Worm (Caenorhabditis elegans): ENCODE results near the gene C35C5.10.

DNA sequence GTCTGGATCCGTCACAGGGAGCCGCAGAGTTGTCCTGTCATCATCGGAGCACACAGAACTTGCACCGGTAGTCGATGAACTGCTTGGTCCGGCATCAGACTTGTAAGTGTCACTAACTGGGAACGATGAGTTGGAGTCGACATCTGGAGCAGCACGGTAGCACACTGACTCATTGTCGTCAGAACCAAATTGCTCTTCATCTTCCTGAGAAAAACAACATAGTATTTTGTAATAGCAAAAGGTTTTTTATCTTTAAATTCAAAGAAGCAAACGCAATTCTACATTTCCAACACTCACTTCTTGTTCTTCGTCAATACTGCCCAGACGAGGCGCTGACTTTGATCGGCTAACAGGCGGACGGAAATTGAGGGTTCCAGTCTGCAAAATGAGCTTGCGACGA, 34.5 kb downstream of the C35C5.10 start:
- TF ChIP-seq nhr-11 (tag; optimal IDR thresholded peaks at IDR 0.05) (no peak), R02D3.7 (tag; optimal IDR thresholded peaks at IDR 0.05) (no peak), mab-5 (tag; optimal IDR thresholded peaks at IDR 0.05) (no peak), zag-1 (tag; optimal IDR thresholded peaks at IDR 0.05) (no peak), skn-1 (tag; optimal IDR thresholded peaks at IDR 0.05) (no peak), fos-1 (tag; optimal IDR thresholded peaks at IDR 0.05) (no peak), ztf-4 (tag; optimal IDR thresholded peaks at IDR 0.05) (no peak), lin-39 (tag; optimal IDR thresholded peaks at IDR 0.05) (no peak)

All from whole organism, L2 larva.